Worm (Caenorhabditis elegans): Measurements from ENCODE around the gene mtm-3.

DNA sequence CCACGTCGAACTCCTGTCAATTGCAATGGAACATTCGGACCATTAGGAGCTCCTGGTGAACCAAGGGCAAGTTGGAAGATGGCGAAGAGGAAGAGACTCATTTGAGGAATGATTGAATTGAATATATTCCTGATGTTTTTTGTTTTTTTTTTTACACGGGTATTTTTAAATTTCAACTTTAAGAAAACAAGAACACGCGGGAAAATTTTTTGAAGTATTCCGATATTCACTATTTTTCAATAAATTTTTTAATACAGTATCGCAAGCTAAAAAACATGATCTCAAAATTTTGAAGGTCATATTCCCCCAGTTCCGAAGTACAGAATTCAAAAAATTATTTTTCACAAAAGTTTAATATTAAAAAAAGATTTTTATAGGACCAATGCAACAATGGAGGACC is 28.8 kb upstream of the mtm-3 start, which contains the start of gene cnnm-5:
- no peak for TF ChIP-seq pag-3 (tag; optimal IDR thresholded peaks at IDR 0.05; ENCODE audit: borderline replicate concordance)
- no peak for TF ChIP-seq gmeb-2 (tag; optimal IDR thresholded peaks at IDR 0.05)
- no peak for TF ChIP-seq ceh-24 (tag; optimal IDR thresholded peaks at IDR 0.05)
- no peak for TF ChIP-seq C38D4.7 (GFP tag; optimal IDR thresholded peaks at IDR 0.05)
- TF ChIP-seq C08G9.2 (tag; optimal IDR thresholded peaks at IDR 0.05), result no peak
- TF ChIP-seq hlh-30 (tag; optimal IDR thresholded peaks at IDR 0.05; ENCODE audit: insufficient read depth), result no peak
- TF ChIP-seq tbx-2 (tag; optimal IDR thresholded peaks at IDR 0.05), result no peak
- TF ChIP-seq ceh-14 (tag; optimal IDR thresholded peaks at IDR 0.05), result no peak
- TF ChIP-seq syd-9 (tag; optimal IDR thresholded peaks at IDR 0.05), result no peak

All from whole organism, late embryonic.